Worm (Caenorhabditis elegans): ENCODE measurements around the gene ZC204.6.

The ZC204.6 gene

DNA sequence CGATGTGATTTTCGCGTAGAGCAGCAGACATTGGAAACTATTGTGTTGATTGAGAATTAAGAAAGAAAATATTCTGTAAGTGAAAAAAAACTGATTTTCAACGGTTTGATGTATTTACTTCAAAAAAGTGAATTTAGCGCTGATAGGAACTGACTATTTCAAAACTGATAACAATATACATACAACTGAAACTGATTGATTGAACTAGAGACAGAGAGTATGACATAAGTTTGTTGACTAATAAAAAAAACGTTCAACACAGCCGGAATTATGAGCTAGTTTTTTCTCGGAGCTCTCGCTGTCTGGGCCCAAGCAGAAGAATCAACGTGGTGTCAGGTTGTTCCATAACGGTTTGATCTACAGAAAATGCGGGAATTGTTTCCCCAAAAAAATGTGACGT is 30.7 kb downstream of the ZC204.6 start, which contains the start of gene fbxa-164:
Gene fbxa-164, minus strand, starts transcription at position 101 of the 400 bp plus-strand sequence.
- TF ChIP-seq hnd-1 (tag; optimal IDR thresholded peaks at IDR 0.05) (no peak), sea-1 (GFP tag; conservative IDR thresholded peaks at IDR 0.05) (no peak), scrt-1 (GFP tag; IDR thresholded peaks at IDR 0.05) (no peak), aly-1 (tag; optimal IDR thresholded peaks at IDR 0.05) (no peak), tbx-11 (GFP tag; IDR thresholded peaks at IDR 0.05) (no peak), ceh-13 (GFP tag; optimal IDR thresholded peaks at IDR 0.05) (no peak), pes-1 (GFP tag; IDR thresholded peaks at IDR 0.05) (no peak), tra-4 (tag; optimal IDR thresholded peaks at IDR 0.05) (no peak), flt-1 (GFP tag; IDR thresholded peaks at IDR 0.05) (no peak), hmg-4 (GFP tag; optimal IDR thresholded peaks at IDR 0.05) (no peak), tbx-37 (GFP tag; conservative IDR thresholded peaks at IDR 0.05) (no peak), F13C5.2 (tag; optimal IDR thresholded peaks at IDR 0.05) (no peak), ama-1 (optimal IDR thresholded peaks at IDR 0.05) (no peak), ceh-36 (tag; optimal IDR thresholded peaks at IDR 0.05) (no peak), ets-7 (tag; optimal IDR thresholded peaks at IDR 0.05) (no peak), hmbx-1 (tag; optimal IDR thresholded peaks at IDR 0.05) (no peak), B0310.2 (tag; optimal IDR thresholded peaks at IDR 0.05) (no peak)

DNA sequence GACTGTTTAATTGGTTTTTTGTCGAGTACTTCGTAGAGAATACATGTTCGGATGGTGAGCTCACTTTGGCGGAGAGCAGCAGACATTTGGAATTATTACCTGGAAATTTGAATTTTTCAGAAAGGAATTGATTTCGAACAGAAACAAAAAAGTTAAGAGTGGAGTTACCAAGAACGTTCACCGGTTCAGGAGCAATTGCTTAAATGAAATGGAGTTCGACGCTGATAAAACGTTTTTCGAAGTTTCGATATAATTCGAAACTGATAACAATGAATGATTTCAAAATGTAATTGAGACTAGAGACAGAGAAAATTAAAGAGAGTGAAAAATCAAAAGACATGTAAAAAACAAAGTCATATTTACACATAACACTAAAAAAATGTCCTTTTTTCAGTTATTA is 34.0 kb downstream of the ZC204.6 start, which contains the start of gene fbxa-163:
Gene fbxa-163, minus strand, starts transcription at position 101 of the 400 bp plus-strand sequence.
- TF ChIP-seq ets-7 (tag; optimal IDR thresholded peaks at IDR 0.05) (no peak), flt-1 (GFP tag; IDR thresholded peaks at IDR 0.05) (no peak)

DNA sequence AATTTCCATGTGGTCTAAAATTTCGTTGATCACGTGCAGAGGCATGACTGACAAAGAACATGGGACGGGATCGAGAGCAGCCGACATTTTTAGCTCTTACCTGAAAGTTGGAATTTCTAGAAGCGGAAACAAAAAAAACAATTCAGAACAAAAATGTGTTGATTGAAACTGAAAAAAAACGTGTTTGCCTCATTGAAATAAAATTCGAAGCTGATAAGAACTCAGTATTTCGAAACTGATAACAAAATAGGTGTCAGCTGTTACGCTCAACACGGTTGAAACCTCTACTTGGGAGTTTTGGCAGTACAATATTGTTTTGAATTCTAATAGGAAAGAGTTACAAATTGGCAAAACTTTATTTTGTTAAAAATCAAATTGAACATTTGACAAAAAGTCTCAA is 35.7 kb downstream of the ZC204.6 start:
- TF ChIP-seq B0310.2 (tag; optimal IDR thresholded peaks at IDR 0.05) (no peak), hmbx-1 (tag; optimal IDR thresholded peaks at IDR 0.05) (no peak), tra-4 (tag; optimal IDR thresholded peaks at IDR 0.05) (no peak), ama-1 (optimal IDR thresholded peaks at IDR 0.05) (no peak), flt-1 (GFP tag; IDR thresholded peaks at IDR 0.05) (no peak), F13C5.2 (tag; optimal IDR thresholded peaks at IDR 0.05) (no peak), scrt-1 (GFP tag; IDR thresholded peaks at IDR 0.05) (no peak), hmg-4 (GFP tag; optimal IDR thresholded peaks at IDR 0.05) (no peak), ceh-13 (GFP tag; optimal IDR thresholded peaks at IDR 0.05) (no peak), pes-1 (GFP tag; IDR thresholded peaks at IDR 0.05) (no peak), tbx-11 (GFP tag; IDR thresholded peaks at IDR 0.05) (no peak), ceh-36 (tag; optimal IDR thresholded peaks at IDR 0.05) (no peak), tbx-37 (GFP tag; conservative IDR thresholded peaks at IDR 0.05) (no peak), hnd-1 (tag; optimal IDR thresholded peaks at IDR 0.05) (no peak)

DNA sequence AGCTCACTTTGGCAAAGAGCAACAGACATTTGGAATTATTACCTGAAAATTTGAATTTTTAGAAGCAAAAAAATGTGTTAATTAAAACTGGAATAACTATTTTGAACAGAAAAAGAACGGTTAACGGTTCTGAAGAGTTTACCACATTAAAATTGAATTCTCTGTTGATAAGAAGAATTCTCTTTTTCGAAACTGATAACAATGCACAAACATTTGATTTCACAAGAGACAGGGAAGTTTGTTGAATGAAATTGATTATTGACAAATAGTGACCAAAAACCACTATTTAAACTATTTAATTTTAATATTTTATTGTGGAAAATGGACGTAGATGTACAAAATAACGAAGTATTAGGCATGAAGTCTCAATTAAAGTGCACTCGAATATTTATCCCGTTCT is 37.1 kb downstream of the ZC204.6 start:
- TF ChIP-seq ets-7 (tag; optimal IDR thresholded peaks at IDR 0.05): no peak
- no peak for TF ChIP-seq hmbx-1 (tag; optimal IDR thresholded peaks at IDR 0.05)
- TF ChIP-seq hnd-1 (tag; optimal IDR thresholded peaks at IDR 0.05): no peak

DNA sequence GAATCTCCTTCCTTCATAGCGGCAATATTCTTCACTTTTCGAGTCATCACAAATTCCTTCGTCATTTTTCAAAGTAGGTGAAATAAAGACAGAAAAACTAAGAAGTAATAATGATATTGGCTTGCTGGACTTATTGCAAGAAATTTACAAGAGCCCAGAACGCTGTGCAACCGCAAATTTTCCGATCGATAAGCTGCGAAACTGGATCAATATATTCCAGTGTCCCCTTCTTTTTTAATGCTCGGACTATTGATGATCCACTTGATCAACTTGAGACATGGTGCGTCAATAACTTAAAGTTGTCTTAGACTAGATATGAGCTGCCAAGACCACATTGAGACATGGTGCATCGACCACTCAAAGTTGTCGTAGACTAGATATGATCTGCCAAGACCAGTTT is 38.5 kb downstream of the ZC204.6 start, which contains the start of gene bath-33:
Gene bath-33, minus strand, starts transcription at position 101 of the 400 bp plus-strand sequence.
- no peak for TF ChIP-seq scrt-1 (GFP tag; IDR thresholded peaks at IDR 0.05)
- TF ChIP-seq hnd-1 (tag; optimal IDR thresholded peaks at IDR 0.05): no peak
- no peak for TF ChIP-seq ets-7 (tag; optimal IDR thresholded peaks at IDR 0.05)
- no peak for TF ChIP-seq flt-1 (GFP tag; IDR thresholded peaks at IDR 0.05)
- no peak for TF ChIP-seq pes-1 (GFP tag; IDR thresholded peaks at IDR 0.05)
- no peak for TF ChIP-seq aly-1 (tag; optimal IDR thresholded peaks at IDR 0.05)
- TF ChIP-seq ceh-36 (tag; optimal IDR thresholded peaks at IDR 0.05): no peak

DNA sequence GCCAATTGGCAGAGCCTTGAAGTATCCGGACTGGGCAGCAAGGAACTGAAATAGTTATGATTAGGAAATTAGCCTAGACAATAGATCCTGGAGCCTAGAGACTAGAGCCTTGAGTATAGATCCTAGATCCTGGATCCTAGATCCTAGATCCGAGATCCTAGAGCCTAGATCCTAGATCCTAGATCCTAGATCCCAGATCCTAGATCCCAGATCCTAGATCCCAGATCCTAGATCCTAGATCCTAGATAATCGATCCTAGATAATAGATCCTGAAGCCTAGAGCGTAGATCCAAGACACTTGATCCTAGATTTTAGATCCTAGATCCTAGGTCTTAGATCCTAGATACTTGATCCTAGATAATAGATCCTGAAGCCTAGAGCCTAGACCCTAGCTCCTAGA is 39.6 kb downstream of the ZC204.6 start:
- TF ChIP-seq aly-1 (tag; optimal IDR thresholded peaks at IDR 0.05) (no peak), F13C5.2 (tag; optimal IDR thresholded peaks at IDR 0.05) (no peak), hmbx-1 (tag; optimal IDR thresholded peaks at IDR 0.05) (no peak), ceh-36 (tag; optimal IDR thresholded peaks at IDR 0.05) (no peak), flt-1 (GFP tag; IDR thresholded peaks at IDR 0.05) (no peak)

DNA sequence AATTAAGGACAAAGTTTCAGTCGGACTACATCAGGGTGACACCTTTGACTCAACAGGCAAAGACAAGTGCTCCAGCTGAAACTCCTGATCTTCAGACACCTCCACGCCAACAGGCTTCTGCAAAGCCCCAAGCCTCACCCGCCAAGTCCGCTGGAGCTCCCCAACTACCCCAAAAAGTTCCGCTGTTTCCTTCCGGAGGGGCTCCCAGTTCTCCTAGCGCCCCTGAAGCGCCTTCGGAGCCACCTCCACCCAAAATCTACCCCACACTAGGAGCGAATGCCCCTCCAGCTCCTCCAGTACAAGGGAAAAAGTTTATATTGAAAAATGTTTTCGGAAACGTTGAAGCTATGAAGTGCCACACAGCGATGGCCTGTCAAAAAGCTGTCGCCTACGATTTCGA is 41.6 kb downstream of the ZC204.6 start:
- no peak for TF ChIP-seq ets-7 (tag; optimal IDR thresholded peaks at IDR 0.05)
- no peak for TF ChIP-seq sea-1 (GFP tag; conservative IDR thresholded peaks at IDR 0.05)
- no peak for TF ChIP-seq hmbx-1 (tag; optimal IDR thresholded peaks at IDR 0.05)
- TF ChIP-seq pes-1 (GFP tag; IDR thresholded peaks at IDR 0.05): no peak
- TF ChIP-seq scrt-1 (GFP tag; IDR thresholded peaks at IDR 0.05): no peak
- no peak for TF ChIP-seq hnd-1 (tag; optimal IDR thresholded peaks at IDR 0.05)
- no peak for TF ChIP-seq F13C5.2 (tag; optimal IDR thresholded peaks at IDR 0.05)
- TF ChIP-seq tbx-11 (GFP tag; IDR thresholded peaks at IDR 0.05): no peak
- TF ChIP-seq tbx-37 (GFP tag; conservative IDR thresholded peaks at IDR 0.05): no peak
- no peak for TF ChIP-seq tra-4 (tag; optimal IDR thresholded peaks at IDR 0.05)
- TF ChIP-seq ama-1 (optimal IDR thresholded peaks at IDR 0.05): no peak
- no peak for TF ChIP-seq aly-1 (tag; optimal IDR thresholded peaks at IDR 0.05)
- no peak for TF ChIP-seq hmg-4 (GFP tag; optimal IDR thresholded peaks at IDR 0.05)
- no peak for TF ChIP-seq flt-1 (GFP tag; IDR thresholded peaks at IDR 0.05)
- TF ChIP-seq ceh-13 (GFP tag; optimal IDR thresholded peaks at IDR 0.05): no peak
- TF ChIP-seq B0310.2 (tag; optimal IDR thresholded peaks at IDR 0.05): no peak
- no peak for TF ChIP-seq ceh-36 (tag; optimal IDR thresholded peaks at IDR 0.05)

DNA sequence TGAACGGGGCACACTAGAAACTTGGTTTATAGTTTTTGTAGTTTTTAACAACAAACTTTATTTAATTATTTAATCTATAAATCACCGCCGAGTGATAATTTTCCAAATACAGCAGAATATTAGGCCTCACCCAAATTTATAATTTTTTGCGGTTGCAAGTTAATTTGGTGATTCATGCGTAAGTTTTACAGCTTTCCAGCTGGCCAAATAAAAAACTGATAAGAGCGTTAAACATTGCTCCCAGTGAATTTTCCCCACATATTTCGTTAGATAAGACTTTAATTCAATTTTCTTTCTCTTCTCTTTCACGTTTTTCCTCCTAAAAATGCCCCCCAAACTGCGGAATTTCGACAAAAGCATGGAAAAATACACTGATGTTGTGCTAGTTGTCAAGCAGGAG is 43.1 kb downstream of the ZC204.6 start, which contains the start of gene bath-47:
Gene bath-47, plus strand, starts transcription at position 305 of the 400 bp plus-strand sequence.
- TF ChIP-seq ceh-13 (GFP tag; optimal IDR thresholded peaks at IDR 0.05) (no peak), ama-1 (optimal IDR thresholded peaks at IDR 0.05) (no peak), sea-1 (GFP tag; conservative IDR thresholded peaks at IDR 0.05) (no peak), tra-4 (tag; optimal IDR thresholded peaks at IDR 0.05) (no peak), hmbx-1 (tag; optimal IDR thresholded peaks at IDR 0.05) (no peak), hnd-1 (tag; optimal IDR thresholded peaks at IDR 0.05) (no peak), aly-1 (tag; optimal IDR thresholded peaks at IDR 0.05) (no peak), ceh-36 (tag; optimal IDR thresholded peaks at IDR 0.05) (no peak)
